Worm (Caenorhabditis elegans): Measurements from ENCODE around the gene znf-622.

znf-622 gene

ce11 chrIII:6381584-6382391 is at the start of gene znf-622:
Gene znf-622 (plus strand): TSS chrIII:6381634.
- TF ChIP-seq ceh-82 (tag; optimal IDR thresholded peaks at IDR 0.05) (no peak), Y55F3AM.14 (GFP tag; optimal IDR thresholded peaks at IDR 0.05) (no peak), nhr-21 (tag; optimal IDR thresholded peaks at IDR 0.05) (no peak), R02D3.7 (tag; optimal IDR thresholded peaks at IDR 0.05) (no peak), blmp-1 (tag; optimal IDR thresholded peaks at IDR 0.05; ENCODE audit: insufficient read depth) (no peak), zag-1 (tag; optimal IDR thresholded peaks at IDR 0.05) (no peak)

DNA sequence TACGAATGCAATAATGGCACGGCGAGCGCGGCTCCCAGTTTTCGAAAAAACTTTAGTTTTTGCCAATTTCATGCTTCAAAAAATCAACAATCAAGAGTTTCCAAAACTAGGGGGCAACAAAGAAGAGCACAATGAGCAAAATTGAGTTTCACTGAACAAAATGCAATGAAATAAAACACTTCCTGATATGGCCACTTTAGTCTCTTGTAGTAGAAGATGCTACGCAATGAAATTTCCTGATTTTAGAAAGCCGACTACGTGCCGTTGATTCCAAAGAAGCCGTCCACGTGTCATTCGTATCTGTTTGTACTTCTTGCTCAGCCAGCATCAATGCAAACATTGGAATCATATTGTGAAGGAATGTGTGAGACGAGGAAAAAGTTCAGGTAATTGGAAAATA is 47.1 kb upstream of the znf-622 start:
- no peak for TF ChIP-seq lsy-2 (tag; optimal IDR thresholded peaks at IDR 0.05)
- TF ChIP-seq nhr-11 (tag; optimal IDR thresholded peaks at IDR 0.05): no peak
- no peak for TF ChIP-seq lin-11 (tag; optimal IDR thresholded peaks at IDR 0.05)
- TF ChIP-seq nhr-129 (tag; optimal IDR thresholded peaks at IDR 0.05): no peak
- no peak for TF ChIP-seq nhr-10 (tag; optimal IDR thresholded peaks at IDR 0.05)
- no peak for TF ChIP-seq egl-27 (tag; optimal IDR thresholded peaks at IDR 0.05)

DNA sequence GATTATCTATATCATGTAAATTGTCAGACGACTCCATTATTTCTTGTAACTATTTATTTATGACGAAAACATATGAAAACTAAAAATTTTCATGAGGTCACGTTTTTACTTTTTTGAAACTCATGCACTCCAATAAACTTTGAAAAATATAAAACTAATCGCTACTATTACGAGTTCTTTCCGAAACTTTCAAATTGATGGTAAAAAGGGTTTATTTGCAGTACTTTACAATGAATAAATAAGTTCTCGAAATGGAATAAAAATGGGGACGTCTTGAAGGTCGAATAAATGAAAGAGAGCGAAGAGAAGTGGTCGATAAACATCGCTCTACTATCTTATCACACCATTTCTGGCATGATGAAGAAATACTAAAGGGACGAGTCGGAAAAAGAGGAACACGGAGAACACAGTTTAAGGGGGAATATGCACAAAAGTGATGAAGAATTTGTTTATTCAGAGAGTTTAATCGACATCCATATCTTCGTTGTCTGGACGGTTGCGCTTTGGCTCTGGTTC is 41.5 kb upstream of the znf-622 start, which contains the start of gene let-767:
Gene let-767, minus strand, starts transcription at position 51 of the 516 bp plus-strand sequence.
- TF ChIP-seq ztf-11 (tag; optimal IDR thresholded peaks at IDR 0.05) (no peak), lsy-2 (tag; optimal IDR thresholded peaks at IDR 0.05) (no peak), gmeb-1 (tag; optimal IDR thresholded peaks at IDR 0.05) (peak; percentile 25), ceh-16 (tag; optimal IDR thresholded peaks at IDR 0.05) (no peak), unc-62 (GFP tag; optimal IDR thresholded peaks at IDR 0.05) (no peak), lin-39 (tag; optimal IDR thresholded peaks at IDR 0.05) (no peak), lin-13 (GFP tag; optimal IDR thresholded peaks at IDR 0.05) (no peak), sma-3 (GFP tag; optimal IDR thresholded peaks at IDR 0.05) (no peak), nhr-21 (tag; optimal IDR thresholded peaks at IDR 0.05) (no peak), dmd-4 (tag; optimal IDR thresholded peaks at IDR 0.05) (no peak), F13H6.1 (tag; optimal IDR thresholded peaks at IDR 0.05) (no peak), alr-1 (tag; optimal IDR thresholded peaks at IDR 0.05) (no peak), snpc-4 (tag; optimal IDR thresholded peaks at IDR 0.05) (no peak), elt-3 (tag; optimal IDR thresholded peaks at IDR 0.05) (no peak), zag-1 (tag; optimal IDR thresholded peaks at IDR 0.05) (no peak), lin-11 (tag; optimal IDR thresholded peaks at IDR 0.05) (no peak), fos-1 (tag; optimal IDR thresholded peaks at IDR 0.05) (peak; percentile 35), nhr-77 (tag; optimal IDR thresholded peaks at IDR 0.05) (no peak), nhr-237 (tag; optimal IDR thresholded peaks at IDR 0.05) (no peak), Y55F3AM.14 (GFP tag; optimal IDR thresholded peaks at IDR 0.05) (no peak), skn-1 (tag; optimal IDR thresholded peaks at IDR 0.05) (no peak), crh-2 (tag; optimal IDR thresholded peaks at IDR 0.05) (peak; percentile 27), peb-1 (tag; optimal IDR thresholded peaks at IDR 0.05) (no peak), ZK546.5 (tag; optimal IDR thresholded peaks at IDR 0.05) (no peak), nhr-23 (tag; optimal IDR thresholded peaks at IDR 0.05) (no peak), sma-9 (GFP tag; optimal IDR thresholded peaks at IDR 0.05) (peak; percentile 6), sma-9 (tag; optimal IDR thresholded peaks at IDR 0.05) (no peak), ztf-4 (tag; optimal IDR thresholded peaks at IDR 0.05) (no peak)

DNA sequence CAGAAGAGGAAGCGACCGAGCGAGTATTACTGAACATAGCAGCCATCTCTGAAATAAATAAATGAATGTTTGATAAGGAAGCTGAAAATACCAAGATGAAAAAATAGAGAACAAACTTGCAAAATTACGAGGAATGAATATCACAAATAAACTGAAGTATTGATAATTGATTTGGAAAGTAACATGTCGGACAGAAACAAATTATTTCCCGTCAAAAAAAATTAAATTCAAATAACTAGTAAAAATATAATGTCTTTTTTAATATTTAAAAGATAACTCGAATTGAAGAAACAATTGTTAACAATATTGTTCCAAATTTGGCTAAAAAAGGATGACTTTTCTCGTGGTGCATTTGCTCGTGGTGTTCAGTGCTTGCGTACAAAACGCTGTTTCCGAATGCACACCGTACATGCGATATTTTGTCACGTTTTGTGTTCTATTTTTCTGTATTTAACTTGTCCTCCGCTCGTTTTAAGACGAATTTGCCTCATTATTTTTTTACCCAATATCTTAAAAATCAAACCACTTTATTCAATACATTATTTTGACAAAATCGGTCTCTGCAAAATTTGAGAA is 39.5 kb upstream of the znf-622 start, which contains the start of gene rpn-13:
Gene rpn-13, minus strand, starts transcription at position 51 of the 576 bp plus-strand sequence.
- TF ChIP-seq ztf-11 (tag; optimal IDR thresholded peaks at IDR 0.05): no peak
- TF ChIP-seq gmeb-1 (tag; optimal IDR thresholded peaks at IDR 0.05): peak; percentile 48
- no peak for TF ChIP-seq lin-39 (tag; optimal IDR thresholded peaks at IDR 0.05)
- TF ChIP-seq mdl-1 (tag; optimal IDR thresholded peaks at IDR 0.05): peak in 1 of 2 experiments; percentile 8
- TF ChIP-seq sma-3 (GFP tag; optimal IDR thresholded peaks at IDR 0.05): no peak
- TF ChIP-seq lin-11 (tag; optimal IDR thresholded peaks at IDR 0.05): no peak
- no peak for TF ChIP-seq F13H6.1 (tag; optimal IDR thresholded peaks at IDR 0.05)
- TF ChIP-seq unc-62 (GFP tag; optimal IDR thresholded peaks at IDR 0.05): no peak
- no peak for TF ChIP-seq unc-39 (tag; optimal IDR thresholded peaks at IDR 0.05)
- TF ChIP-seq sem-4 (tag; optimal IDR thresholded peaks at IDR 0.05): no peak
- peak; percentile 86 to 98 for TF ChIP-seq lsy-2 (tag; optimal IDR thresholded peaks at IDR 0.05)
- no peak for TF ChIP-seq nhr-237 (tag; optimal IDR thresholded peaks at IDR 0.05)
- no peak for TF ChIP-seq dmd-4 (tag; optimal IDR thresholded peaks at IDR 0.05)
- no peak for TF ChIP-seq nhr-77 (tag; optimal IDR thresholded peaks at IDR 0.05)
- no peak for TF ChIP-seq elt-1 (tag; optimal IDR thresholded peaks at IDR 0.05)
- TF ChIP-seq sma-9 (GFP tag; optimal IDR thresholded peaks at IDR 0.05): no peak
- TF ChIP-seq sma-9 (tag; optimal IDR thresholded peaks at IDR 0.05): no peak
- TF ChIP-seq nhr-25 (tag; optimal IDR thresholded peaks at IDR 0.05): peak; percentile 38
- no peak for TF ChIP-seq Y55F3AM.14 (GFP tag; optimal IDR thresholded peaks at IDR 0.05)
- TF ChIP-seq skn-1 (tag; optimal IDR thresholded peaks at IDR 0.05): peak; percentile 76
- no peak for TF ChIP-seq nhr-6 (tag; optimal IDR thresholded peaks at IDR 0.05)
- peak; percentile 79 for TF ChIP-seq nhr-129 (tag; optimal IDR thresholded peaks at IDR 0.05)
- no peak for TF ChIP-seq nhr-11 (tag; optimal IDR thresholded peaks at IDR 0.05)
- TF ChIP-seq ama-1 (optimal IDR thresholded peaks at IDR 0.05): no peak
- TF ChIP-seq peb-1 (tag; optimal IDR thresholded peaks at IDR 0.05): no peak
- TF ChIP-seq crh-2 (tag; optimal IDR thresholded peaks at IDR 0.05): peak; percentile 58
- peak; percentile 36 for TF ChIP-seq fos-1 (tag; optimal IDR thresholded peaks at IDR 0.05)
- no peak for TF ChIP-seq R02D3.7 (tag; optimal IDR thresholded peaks at IDR 0.05)
- no peak for TF ChIP-seq elt-3 (tag; optimal IDR thresholded peaks at IDR 0.05)
- TF ChIP-seq C34F6.9 (tag; optimal IDR thresholded peaks at IDR 0.05): peak; percentile 81
- no peak for TF ChIP-seq nhr-10 (tag; optimal IDR thresholded peaks at IDR 0.05)

All from whole organism, L2 larva.